Fruit fly (Drosophila melanogaster) whole organism, wandering third instar larva: ENCODE measurements around the gene CG33493.
A peak's percentile ranks its signal among the peaks of the same experiment; 100 is the strongest.

Source experiments
- Abd-B ChIP-seq: fragments of >200 bp; optimal IDR thresholded peaks from 2 replicates; lab custom pipeline; 2017; ENCODE audit warnings: missing biosample characterization, missing genetic modification characterization
- CG32264 ChIP-seq: fragments of 200-800 bp; sonication (Bioruptor generic); optimal IDR thresholded peaks from 2 replicates; lab custom pipeline; 2016; ENCODE audit warnings: missing biosample characterization, missing genetic modification characterization
- CG9705 ChIP-seq: fragments of 200-800 bp; sonication (Bioruptor generic); optimal IDR thresholded peaks from 2 replicates; lab custom pipeline; 2018; ENCODE audit warnings: missing biosample characterization, mild to moderate bottlenecking, missing genetic modification characterization
- CrebA ChIP-seq: fragments of 200-800 bp; sonication (Bioruptor generic); optimal IDR thresholded peaks from 2 replicates; lab custom pipeline; 2016; ENCODE audit warnings: missing biosample characterization, mild to moderate bottlenecking, missing genetic modification characterization, borderline replicate concordance
- Dfd ChIP-seq: fragments of >200 bp; optimal IDR thresholded peaks from 2 replicates; lab custom pipeline; 2017; ENCODE audit warnings: missing biosample characterization, missing genetic modification characterization
- Dif ChIP-seq: fragments of 200-275, 200-300 bp; sonication (Bioruptor generic); optimal IDR thresholded peaks from 2 replicates; lab custom pipeline; 2018; ENCODE audit warnings: missing biosample characterization, missing genetic modification characterization; ENCODE audit not compliant: partially characterized antibody
- GATAd ChIP-seq: sonication (Bioruptor generic); optimal IDR thresholded peaks from 2 replicates; lab custom pipeline; 2016; ENCODE audit warnings: missing biosample characterization, missing genetic modification characterization
- HLH106 ChIP-seq: fragments of 200-800 bp; optimal IDR thresholded peaks from 3 replicates; lab custom pipeline; 2019; ENCODE audit warnings: missing biosample characterization, mild to moderate bottlenecking, missing genetic modification characterization, moderate library complexity
- Hnf4 ChIP-seq: fragments of 200-800 bp; sonication (Bioruptor generic); optimal IDR thresholded peaks from 2 replicates; lab custom pipeline; 2016; ENCODE audit warnings: missing biosample characterization, mild to moderate bottlenecking, missing genetic modification characterization
- Hr78 ChIP-seq: fragments of >200 bp; optimal IDR thresholded peaks from 2 replicates; lab custom pipeline; 2017; ENCODE audit warnings: missing biosample characterization, missing genetic modification characterization
- Hr83 ChIP-seq: fragments of 200-300 bp; sonication (Bioruptor generic); optimal IDR thresholded peaks from 2 replicates; lab custom pipeline; 2016; ENCODE audit warnings: missing biosample characterization, mild to moderate bottlenecking, missing genetic modification characterization, moderate library complexity; ENCODE audit not compliant: poor library complexity, severe bottlenecking
- Jra ChIP-seq: sonication (Bioruptor generic); optimal IDR thresholded peaks from 2 replicates; lab custom pipeline; 2016; ENCODE audit warnings: missing biosample characterization, missing genetic modification characterization
- Mio ChIP-seq: sonication (Bioruptor generic); optimal IDR thresholded peaks from 2 replicates; lab custom pipeline; 2016; ENCODE audit warnings: missing biosample characterization, missing genetic modification characterization
- Myc ChIP-seq: fragments of >200 bp; optimal IDR thresholded peaks from 2 replicates; lab custom pipeline; 2017
- N ChIP-seq: fragments of >200 bp; optimal IDR thresholded peaks from 2 replicates; lab custom pipeline; 2018; ENCODE audit warnings: missing biosample characterization, missing external identifiers, missing genetic modification characterization
- OdsH ChIP-seq: fragments of 200-800 bp; sonication (Bioruptor generic); optimal IDR thresholded peaks from 2 replicates; lab custom pipeline; 2016; ENCODE audit warnings: missing biosample characterization, mild to moderate bottlenecking, missing genetic modification characterization
- Rel ChIP-seq, 2 experiments: fragments of 200-800 bp; sonication (Bioruptor generic) in 1 of 2; optimal IDR thresholded peaks; 2 replicates in 1 of 2; 3 replicates in 1 of 2; lab custom pipeline; 2016 to 2019; ENCODE audit warnings: mild to moderate bottlenecking in 2 of 2, missing biosample characterization in 2 of 2, missing genetic modification characterization in 2 of 2, moderate library complexity in 1 of 2
- Sp1 ChIP-seq: fragments of 200-800 bp; sonication (Bioruptor generic); optimal IDR thresholded peaks from 3 replicates; lab custom pipeline; 2019; ENCODE audit warnings: missing biosample characterization, mild to moderate bottlenecking, missing genetic modification characterization, moderate library complexity
- Vsx2 ChIP-seq: fragments of 200-300, 225-300 bp; sonication (Bioruptor generic); optimal IDR thresholded peaks from 2 replicates; lab custom pipeline; 2018; ENCODE audit warnings: missing biosample characterization, missing genetic modification characterization; ENCODE audit not compliant: partially characterized antibody
- br ChIP-seq: fragments of 200-800 bp; sonication (Bioruptor generic); optimal IDR thresholded peaks from 2 replicates; lab custom pipeline; 2016; ENCODE audit warnings: missing biosample characterization, missing genetic modification characterization
- brk ChIP-seq: fragments of 200-800 bp; sonication (Bioruptor generic); optimal IDR thresholded peaks from 2 replicates; lab custom pipeline; 2016; ENCODE audit warnings: missing biosample characterization, mild to moderate bottlenecking, missing genetic modification characterization
- dl ChIP-seq, 2 experiments: fragments of 175-275, 200-275 bp in 1 of 2; fragments of 200-275 bp in 1 of 2; sonication (Bioruptor generic); optimal IDR thresholded peaks; lab custom pipeline; 2018; ENCODE audit warnings: mild to moderate bottlenecking in 2 of 2, missing biosample characterization in 2 of 2, missing genetic modification characterization in 2 of 2, moderate library complexity in 2 of 2; ENCODE audit not compliant: partially characterized antibody in 2 of 2, insufficient read depth in 1 of 2
- dmrt93B ChIP-seq: fragments of 200-800 bp; sonication (Bioruptor generic); optimal IDR thresholded peaks from 2 replicates; lab custom pipeline; 2018; ENCODE audit warnings: missing biosample characterization, mild to moderate bottlenecking, missing genetic modification characterization
- dsf ChIP-seq: sonication (Bioruptor generic); optimal IDR thresholded peaks from 2 replicates; lab custom pipeline; 2016; ENCODE audit warnings: missing biosample characterization, missing genetic modification characterization, borderline replicate concordance
- ey ChIP-seq: fragments of 200-800 bp; sonication (Bioruptor generic); optimal IDR thresholded peaks from 2 replicates; lab custom pipeline; 2016; ENCODE audit warnings: missing biosample characterization, missing genetic modification characterization
- foxo ChIP-seq, 2 experiments: fragments of 200-800 bp; sonication (Bioruptor generic); optimal IDR thresholded peaks; 2 replicates in 1 of 2; 3 replicates in 1 of 2; lab custom pipeline; 2016 to 2017; ENCODE audit warnings: missing biosample characterization in 2 of 2, missing genetic modification characterization in 2 of 2
- fru ChIP-seq: fragments of 200-800 bp; sonication (Bioruptor generic); optimal IDR thresholded peaks from 3 replicates; lab custom pipeline; 2016; ENCODE audit warnings: missing biosample characterization, mild to moderate bottlenecking, missing genetic modification characterization
- h ChIP-seq: fragments of 200-800 bp; sonication (Bioruptor generic); optimal IDR thresholded peaks from 3 replicates; lab custom pipeline; 2016; ENCODE audit warnings: missing biosample characterization, mild to moderate bottlenecking, missing genetic modification characterization
- jim ChIP-seq: fragments of 175-275, 200-325 bp; sonication (Bioruptor generic); optimal IDR thresholded peaks from 2 replicates; lab custom pipeline; 2016; ENCODE audit warnings: missing biosample characterization, mild to moderate bottlenecking, missing genetic modification characterization
- lola ChIP-seq: fragments of >200 bp; optimal IDR thresholded peaks from 2 replicates; lab custom pipeline; 2017; ENCODE audit warnings: missing biosample characterization, missing genetic modification characterization
- pan ChIP-seq: fragments of >200 bp; optimal IDR thresholded peaks from 2 replicates; lab custom pipeline; 2017
- psq ChIP-seq: fragments of 200-800 bp; sonication (Bioruptor generic); optimal IDR thresholded peaks from 3 replicates; lab custom pipeline; 2017; ENCODE audit warnings: missing biosample characterization, mild to moderate bottlenecking, missing genetic modification characterization, moderate library complexity
- rgr ChIP-seq: fragments of 200-800 bp; sonication (Bioruptor generic); optimal IDR thresholded peaks from 3 replicates; lab custom pipeline; 2016; ENCODE audit warnings: missing biosample characterization, mild to moderate bottlenecking, missing genetic modification characterization
- sage ChIP-seq: fragments of 200-800 bp; sonication (Bioruptor generic); optimal IDR thresholded peaks from 2 replicates; lab custom pipeline; 2016; ENCODE audit warnings: missing biosample characterization, mild to moderate bottlenecking, missing genetic modification characterization
- sv ChIP-seq: fragments of 200-800 bp; sonication (Bioruptor generic); optimal IDR thresholded peaks from 3 replicates; lab custom pipeline; 2016; ENCODE audit warnings: missing biosample characterization, missing genetic modification characterization
- tai ChIP-seq: sonication (Bioruptor generic); optimal IDR thresholded peaks from 2 replicates; lab custom pipeline; 2016; ENCODE audit warnings: missing biosample characterization, missing genetic modification characterization
- usp ChIP-seq: fragments of >200 bp; optimal IDR thresholded peaks from 2 replicates; lab custom pipeline; 2017; ENCODE audit warnings: missing biosample characterization, missing genetic modification characterization
- woc ChIP-seq: sonication (Bioruptor generic); optimal IDR thresholded peaks from 2 replicates; lab custom pipeline; 2016; ENCODE audit warnings: missing biosample characterization, mild to moderate bottlenecking, missing genetic modification characterization

CG33493 gene

dm6 chr3L:10680728-10681306 lies 12.2 kb downstream of the CG33493 start:
- TF ChIP-seq HLH106 (tag; lab: Kevin White, UChicago) = peak; percentile 21
- peak; percentile 16 for TF ChIP-seq Hr83 (GFP tag; lab: Kevin White, UChicago)
- TF ChIP-seq Vsx2 (GFP tag; lab: Kevin White, UChicago) = no peak
- TF ChIP-seq sage = no peak
- no peak for TF ChIP-seq Rel (GFP tag; optimal IDR thresholded peaks at IDR 0.05; lab: Kevin White, UChicago)
- TF ChIP-seq Rel (tag; optimal IDR thresholded peaks at IDR 0.05; lab: Kevin White, UChicago) = peak; percentile 22
- TF ChIP-seq CG9705 (GFP tag; lab: Kevin White, UChicago) = no peak
- peak; percentile 24 for TF ChIP-seq Sp1 (GFP tag; lab: Kevin White, UChicago)
- peak; percentile 39 for TF ChIP-seq Dif (GFP tag; lab: Kevin White, UChicago)
- TF ChIP-seq foxo (GFP tag; optimal IDR thresholded peaks at IDR 0.05; lab: Kevin White, UChicago) = peak in 1 of 2 experiments; percentile 38
- TF ChIP-seq Hnf4 (GFP tag; lab: Kevin White, UChicago) = no peak
- TF ChIP-seq psq (GFP tag; lab: Kevin White, UChicago) = peak; percentile 20

- TF ChIP-seq Hr78 (GFP tag; lab: Kevin White, UChicago) (no peak), rgr (no peak), woc (GFP tag; lab: Kevin White, UChicago) (no peak), sage (no peak), Hnf4 (GFP tag; lab: Kevin White, UChicago) (no peak), N (GFP tag; lab: Kevin White, UChicago) (no peak), CG9705 (GFP tag; lab: Kevin White, UChicago) (no peak), pan (lab: Kevin White, UChicago) (no peak), Hr83 (GFP tag; lab: Kevin White, UChicago) (no peak), Dfd (GFP tag; lab: Kevin White, UChicago) (no peak), Sp1 (GFP tag; lab: Kevin White, UChicago) (no peak), tai (no peak), GATAd (no peak), brk (GFP tag; lab: Kevin White, UChicago) (no peak), Mio (GFP tag; lab: Kevin White, UChicago) (no peak)
- TF ChIP-seq, all 38 proteins: peak for 0
These were observed 12.8 kb downstream of the CG33493 start for dm6 chr3L:10680177-10680576.

dm6 chr3L:10679711-10680154 lies 13.2 kb downstream of the CG33493 start:
- TF ChIP-seq dmrt93B (GFP tag; lab: Kevin White, UChicago) = no peak
- no peak for TF ChIP-seq brk (GFP tag; lab: Kevin White, UChicago)
- no peak for TF ChIP-seq pan (lab: Kevin White, UChicago)
- no peak for TF ChIP-seq dsf (GFP tag; lab: Kevin White, UChicago)
- no peak for TF ChIP-seq ey (GFP tag; lab: Kevin White, UChicago)
- no peak for TF ChIP-seq HLH106 (tag; lab: Kevin White, UChicago)
- peak; percentile 51 for TF ChIP-seq rgr
- TF ChIP-seq sv (GFP tag; lab: Kevin White, UChicago) = no peak
- no peak for TF ChIP-seq Hr83 (GFP tag; lab: Kevin White, UChicago)
- no peak for TF ChIP-seq sage
- no peak for TF ChIP-seq Hr78 (GFP tag; lab: Kevin White, UChicago)
- peak; percentile 47 for TF ChIP-seq OdsH (GFP tag; lab: Kevin White, UChicago)
- no peak for TF ChIP-seq CG32264
- TF ChIP-seq Mio (GFP tag; lab: Kevin White, UChicago) = no peak
- no peak for TF ChIP-seq fru
- no peak for TF ChIP-seq Sp1 (GFP tag; lab: Kevin White, UChicago)
- TF ChIP-seq foxo (GFP tag; optimal IDR thresholded peaks at IDR 0.05; lab: Kevin White, UChicago) = peak in 1 of 2 experiments; percentile 27
- no peak for TF ChIP-seq CG9705 (GFP tag; lab: Kevin White, UChicago)
- no peak for TF ChIP-seq Dfd (GFP tag; lab: Kevin White, UChicago)
- TF ChIP-seq psq (GFP tag; lab: Kevin White, UChicago) = no peak
- no peak for TF ChIP-seq usp (GFP tag; lab: Kevin White, UChicago)
- peak; percentile 39 for TF ChIP-seq Hnf4 (GFP tag; lab: Kevin White, UChicago)
- no peak for TF ChIP-seq Dif (GFP tag; lab: Kevin White, UChicago)
- peak; percentile 17 for TF ChIP-seq h (GFP tag; lab: Kevin White, UChicago)
- TF ChIP-seq Rel (GFP tag; optimal IDR thresholded peaks at IDR 0.05; lab: Kevin White, UChicago) = no peak
- TF ChIP-seq Rel (tag; optimal IDR thresholded peaks at IDR 0.05; lab: Kevin White, UChicago) = no peak
- no peak for TF ChIP-seq jim (GFP tag; lab: Kevin White, UChicago)
- no peak for TF ChIP-seq Abd-B
- no peak for TF ChIP-seq tai
- TF ChIP-seq Jra (GFP tag; lab: Kevin White, UChicago) = no peak
- TF ChIP-seq dl (GFP tag; optimal IDR thresholded peaks at IDR 0.05; lab: Kevin White, UChicago; ENCODE audit: insufficient read depth in 1 of 2, partially characterized antibody in 2 of 2) = no peak
- TF ChIP-seq woc (GFP tag; lab: Kevin White, UChicago) = peak; percentile 15
- TF ChIP-seq lola (GFP tag; lab: Kevin White, UChicago) = no peak
- TF ChIP-seq N (GFP tag; lab: Kevin White, UChicago) = no peak
- no peak for TF ChIP-seq Vsx2 (GFP tag; lab: Kevin White, UChicago)
- TF ChIP-seq br (GFP tag; lab: Kevin White, UChicago) = no peak
- no peak for TF ChIP-seq Myc (lab: Kevin White, UChicago)
- no peak for TF ChIP-seq CrebA (GFP tag; lab: Kevin White, UChicago)
- TF ChIP-seq GATAd = no peak
- TF ChIP-seq, all 38 proteins: peak for 6
